Fruit fly (Drosophila melanogaster) whole organism, larva: ENCODE measurements around the gene Vha26.

ENCODE experiments used
- noc ChIP-seq: fragments of 200-800 bp; sonication (Bioruptor generic); optimal IDR thresholded peaks from 3 replicates; lab custom pipeline; 2019; ENCODE audit warnings: missing biosample characterization, mild to moderate bottlenecking, missing genetic modification characterization, moderate library complexity

The Vha26 gene

dm6 chr3R:5615484-5615883 lies 23.9 kb downstream of the Vha26 start:
- no peak for TF ChIP-seq noc (tag; lab: Kevin White, UChicago)

dm6 chr3R:5617923-5618623 lies 26.5 kb downstream of the Vha26 start:
- TF ChIP-seq noc (tag; lab: Kevin White, UChicago), result no peak

dm6 chr3R:5620387-5620956 lies 28.9 kb downstream of the Vha26 start:
- TF ChIP-seq noc (tag; lab: Kevin White, UChicago), result peak; percentile 76

- TF ChIP-seq noc (tag; lab: Kevin White, UChicago), result no peak
Measured at dm6 chr3R:5621714-5622405, 30.3 kb downstream of the Vha26 start.

- no peak for TF ChIP-seq noc (tag; lab: Kevin White, UChicago)
Measured at dm6 chr3R:5622406-5622752, 30.8 kb downstream of the Vha26 start.

dm6 chr3R:5622985-5623630 lies 31.5 kb downstream of the Vha26 start:
- TF ChIP-seq noc (tag; lab: Kevin White, UChicago), result peak; percentile 46

dm6 chr3R:5624115-5624878 lies 32.7 kb downstream of the Vha26 start, which contains the start of the genes Dph4, Spec2 and RpL13A:
Gene Dph4, minus strand, starts transcription at chr3R:5624125.
Gene Spec2, minus strand, starts transcription at chr3R:5624125.
Gene RpL13A, plus strand, starts transcription at chr3R:5624474.
- peak; percentile 80 for TF ChIP-seq noc (tag; lab: Kevin White, UChicago)

dm6 chr3R:5627552-5627951 lies 36.0 kb downstream of the Vha26 start, which contains the start of gene CG31551:
Gene CG31551, plus strand, starts transcription at chr3R:5627852.
- TF ChIP-seq noc (tag; lab: Kevin White, UChicago), result no peak

- TF ChIP-seq noc (tag; lab: Kevin White, UChicago), result no peak
Measured at dm6 chr3R:5632182-5632581, 40.6 kb downstream of the Vha26 start, which contains the start of gene CG31549. Gene CG31549, plus strand, starts transcription at chr3R:5632192.

- peak; percentile 18 for TF ChIP-seq noc (tag; lab: Kevin White, UChicago)
Measured at dm6 chr3R:5633437-5633836, 41.9 kb downstream of the Vha26 start, which contains the start of gene CG12171. Gene CG12171, plus strand, starts transcription at chr3R:5633627.

- no peak for TF ChIP-seq noc (tag; lab: Kevin White, UChicago)
Measured at dm6 chr3R:5635524-5635923, 44.0 kb downstream of the Vha26 start, which contains the start of gene CG31546. Gene CG31546, minus strand, starts transcription at chr3R:5635624.

- peak; percentile 7 for TF ChIP-seq noc (tag; lab: Kevin White, UChicago)
Measured at dm6 chr3R:5636519-5637430, 45.2 kb downstream of the Vha26 start, which contains the start of the genes CG31548 and CG12170. Gene CG31548, minus strand, starts transcription at chr3R:5636852. Gene CG12170, plus strand, starts transcription at chr3R:5637234.

dm6 chr3R:5643421-5643820 lies 51.9 kb downstream of the Vha26 start:
- no peak for TF ChIP-seq noc (tag; lab: Kevin White, UChicago)
